Worm (Caenorhabditis elegans): Measurements from ENCODE around the gene C23G10.10.

Gene C23G10.10

DNA sequence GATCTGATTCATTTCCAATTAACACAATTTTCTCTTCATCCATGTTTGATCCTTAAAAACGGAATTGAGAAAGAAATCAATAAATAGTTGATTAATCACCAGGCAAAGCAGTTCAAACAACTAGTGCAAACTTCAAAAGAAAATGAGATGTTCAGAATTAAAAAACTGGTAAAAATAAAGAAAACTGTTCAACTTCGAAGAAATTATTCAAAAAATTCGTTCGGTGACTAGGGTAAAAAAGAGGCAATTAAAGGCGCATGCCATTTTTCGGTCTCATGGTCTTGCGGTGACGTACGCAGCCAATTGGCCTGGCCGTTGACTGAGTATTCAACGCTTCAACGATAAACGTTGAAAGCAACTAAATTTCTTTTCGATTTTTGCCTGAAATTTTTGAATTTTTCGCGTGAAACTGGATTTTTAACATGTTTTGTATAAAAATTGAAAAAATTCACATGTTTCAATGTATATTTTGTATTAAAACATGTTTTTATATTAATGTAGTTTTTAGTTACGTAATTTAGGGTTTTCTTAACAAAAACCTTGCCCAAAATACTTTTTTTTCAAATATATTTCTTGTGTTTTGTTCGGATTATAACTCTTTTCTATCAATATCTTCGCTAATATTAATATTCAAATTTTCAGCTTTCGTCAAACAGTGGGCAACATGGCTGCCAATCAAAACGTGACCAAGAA is 7.5 kb downstream of the C23G10.10 start, which contains the start of the genes sna-3 and rps-3 (continued):
- TF ChIP-seq zag-1 (tag; optimal IDR thresholded peaks at IDR 0.05) (no peak), egl-43 (GFP tag; IDR thresholded peaks at IDR 0.05) (no peak), rbr-2 (tag; optimal IDR thresholded peaks at IDR 0.05) (peak; percentile 70), daf-8 (GFP tag; IDR thresholded peaks at IDR 0.05) (no peak), ztf-7 (tag; optimal IDR thresholded peaks at IDR 0.05) (peak; percentile 39), aha-1 (tag) (peak; percentile 36), spr-3 (GFP tag; optimal IDR thresholded peaks at IDR 0.05) (no peak), lin-15B (tag; optimal IDR thresholded peaks at IDR 0.05) (no peak), Y105C5A.15 (GFP tag; IDR thresholded peaks at IDR 0.05) (no peak), set-16 (GFP tag; IDR thresholded peaks at IDR 0.05) (no peak), aly-2 (tag; optimal IDR thresholded peaks at IDR 0.05) (no peak), ces-1 (GFP tag; optimal IDR thresholded peaks at IDR 0.05) (no peak), F26F4.8 (GFP tag; conservative IDR thresholded peaks at IDR 0.05) (no peak), nhr-28 (tag; optimal IDR thresholded peaks at IDR 0.05) (peak; percentile 69), nhr-48 (tag; optimal IDR thresholded peaks at IDR 0.05) (no peak), daf-19 (GFP tag; conservative IDR thresholded peaks at IDR 0.05) (no peak), dmd-6 (GFP tag; IDR thresholded peaks at IDR 0.05) (peak; percentile 43), daf-12 (tag; optimal IDR thresholded peaks at IDR 0.05) (no peak), lsy-2 (tag; optimal IDR thresholded peaks at IDR 0.05) (peak; percentile 66 to 92), Y5F2A.4 (GFP tag; optimal IDR thresholded peaks at IDR 0.05) (no peak), T26A8.4 (GFP tag; IDR thresholded peaks at IDR 0.05) (peak; percentile 63), lin-1 (GFP tag; IDR thresholded peaks at IDR 0.05) (no peak), zfp-2 (tag; optimal IDR thresholded peaks at IDR 0.05) (no peak), dpl-1 (GFP tag; optimal IDR thresholded peaks at IDR 0.05) (peak; percentile 82), ceh-82 (tag; optimal IDR thresholded peaks at IDR 0.05) (no peak), T20F7.1 (GFP tag; optimal IDR thresholded peaks at IDR 0.05) (no peak), nhr-6 (tag; optimal IDR thresholded peaks at IDR 0.05) (peak; percentile 45), pha-4 (GFP tag; IDR thresholded peaks at IDR 0.05) (no peak), pha-4 (tag; optimal IDR thresholded peaks at IDR 0.05) (peak; percentile 26), hlh-11 (tag; optimal IDR thresholded peaks at IDR 0.05) (peak; percentile 33), unc-130 (GFP tag; optimal IDR thresholded peaks at IDR 0.05) (peak; percentile 69), mep-1 (tag; optimal IDR thresholded peaks at IDR 0.05) (peak; percentile 89), arid-1 (GFP tag; conservative IDR thresholded peaks at IDR 0.05) (peak; percentile 73), hmg-1.1 (GFP tag; IDR thresholded peaks at IDR 0.05) (peak; percentile 74), mdl-1 (tag; optimal IDR thresholded peaks at IDR 0.05) (peak in 1 of 2 experiments; percentile 68), php-3 (GFP tag; IDR thresholded peaks at IDR 0.05) (no peak), nhr-25 (tag; optimal IDR thresholded peaks at IDR 0.05; ENCODE audit: borderline replicate concordance, insufficient read depth) (peak; percentile 22), mes-2 (tag; optimal IDR thresholded peaks at IDR 0.05; ENCODE audit: poor library complexity, severe bottlenecking) (peak; percentile 90), nhr-102 (tag; optimal IDR thresholded peaks at IDR 0.05) (peak; percentile 20), nhr-77 (tag; optimal IDR thresholded peaks at IDR 0.05) (peak; percentile 91), dve-1 (tag; optimal IDR thresholded peaks at IDR 0.05; ENCODE audit: insufficient read depth) (peak; percentile 91), F49E8.2 (tag; optimal IDR thresholded peaks at IDR 0.05; ENCODE audit: borderline replicate concordance) (no peak)
